Worm (Caenorhabditis elegans): ENCODE measurements around the gene Y73C8C.12.

DNA sequence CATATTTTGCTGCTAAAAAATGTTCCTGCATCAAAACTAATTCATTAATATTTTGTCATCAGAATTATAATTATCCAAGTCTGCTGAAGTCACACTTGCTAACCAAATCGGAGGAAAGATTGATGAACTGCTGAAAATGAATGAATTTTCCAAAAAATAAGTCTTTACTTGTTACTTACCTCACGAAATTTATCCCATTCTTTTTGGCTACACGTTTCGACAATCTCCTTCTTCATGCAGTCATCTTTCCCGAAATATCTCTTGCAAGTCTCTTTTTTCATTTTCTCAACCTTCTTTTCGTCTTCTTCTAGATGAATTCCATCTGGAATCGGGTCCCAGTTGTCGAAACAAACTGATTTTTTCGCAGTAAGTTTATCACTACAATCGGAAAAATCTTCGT is 33.4 kb downstream of the Y73C8C.12 start:
- TF ChIP-seq ref-1 (GFP tag; conservative IDR thresholded peaks at IDR 0.05) (no peak), tab-1 (GFP tag; IDR thresholded peaks at IDR 0.05) (no peak), flt-1 (GFP tag; IDR thresholded peaks at IDR 0.05) (no peak), ztf-23 (GFP tag; IDR thresholded peaks at IDR 0.05) (no peak), cog-1 (tag; optimal IDR thresholded peaks at IDR 0.05) (no peak)

All from whole organism, midembryonic.